Worm (Caenorhabditis elegans): ENCODE data around the gene ctr-9.

ce11 chrIII:9538655-9539155 is 47.5 kb downstream of the ctr-9 start, which contains the start of gene ZK1098.3:
- TF ChIP-seq nhr-23 (tag; optimal IDR thresholded peaks at IDR 0.05) (no peak), skn-1 (tag; optimal IDR thresholded peaks at IDR 0.05) (no peak), egl-27 (tag; optimal IDR thresholded peaks at IDR 0.05) (no peak), R02D3.7 (tag; optimal IDR thresholded peaks at IDR 0.05) (no peak), eor-1 (tag; optimal IDR thresholded peaks at IDR 0.05) (no peak)

All from whole organism, L3 larva.